Fruit fly (Drosophila melanogaster): ENCODE data around the gene Ets65A.

The Ets65A gene

dm6 chr3L:6054803-6055202, 42.6 kb upstream of the Ets65A start, which contains the start of gene tant (continued):
- TF ChIP-seq crc (GFP tag; optimal IDR thresholded peaks at IDR 0.05) (no peak), Blimp-1 (GFP tag; optimal IDR thresholded peaks at IDR 0.05) (no peak), br (optimal IDR thresholded peaks at IDR 0.05) (no peak), ssp (GFP tag; IDR thresholded peaks at IDR 0.05) (no peak), Ets65A (GFP tag) (peak; percentile 96), Opbp (GFP tag; IDR thresholded peaks at IDR 0.05; ENCODE audit: partially characterized antibody) (peak; percentile 90), CG15011 (GFP tag; optimal IDR thresholded peaks at IDR 0.05) (no peak), twi (tag; optimal IDR thresholded peaks at IDR 0.05) (no peak), NFAT (GFP tag; IDR thresholded peaks at IDR 0.05) (no peak), C15 (GFP tag; IDR thresholded peaks at IDR 0.05) (no peak), CG12071 (GFP tag; optimal IDR thresholded peaks at IDR 0.05) (no peak), CG1647 (GFP tag; optimal IDR thresholded peaks at IDR 0.05) (no peak), CG3995 (GFP tag; optimal IDR thresholded peaks at IDR 0.05) (peak; percentile 94), CG15696 (tag; optimal IDR thresholded peaks at IDR 0.05) (no peak), Nf-YC (tag; optimal IDR thresholded peaks at IDR 0.05) (peak; percentile 95), CG7271 (tag; optimal IDR thresholded peaks at IDR 0.05) (no peak), CG17328 (GFP tag; IDR thresholded peaks at IDR 0.05) (no peak), ATbp (GFP tag; optimal IDR thresholded peaks at IDR 0.05) (no peak), B-H2 (GFP tag; optimal IDR thresholded peaks at IDR 0.05) (no peak), fru (optimal IDR thresholded peaks at IDR 0.05) (no peak), caup (GFP tag; optimal IDR thresholded peaks at IDR 0.05; ENCODE audit: severe bottlenecking) (no peak), kni (GFP tag; optimal IDR thresholded peaks at IDR 0.05) (no peak), CG42726 (GFP tag; IDR thresholded peaks at IDR 0.05; ENCODE audit: partially characterized antibody) (peak; percentile 74; the same call in 1 of the 2 replicates), fd102C (GFP tag; optimal IDR thresholded peaks at IDR 0.05) (no peak), CG6272 (GFP tag; IDR thresholded peaks at IDR 0.05) (no peak), jing (GFP tag; optimal IDR thresholded peaks at IDR 0.05) (no peak), vfl (GFP tag; optimal IDR thresholded peaks at IDR 0.05) (no peak), dm (GFP tag; optimal IDR thresholded peaks at IDR 0.05) (peak; percentile 27), CG13287 (GFP tag; IDR thresholded peaks at IDR 0.05; ENCODE audit: partially characterized antibody) (peak; percentile 92), ab (GFP tag; optimal IDR thresholded peaks at IDR 0.05) (no peak), Hr51 (GFP tag; optimal IDR thresholded peaks at IDR 0.05) (no peak), CG10147 (GFP tag; optimal IDR thresholded peaks at IDR 0.05) (no peak), CTCF (GFP tag; optimal IDR thresholded peaks at IDR 0.05) (peak; percentile 68), CG8478 (optimal IDR thresholded peaks at IDR 0.05) (peak; percentile 96), org-1 (GFP tag; optimal IDR thresholded peaks at IDR 0.05) (no peak), stwl (tag; optimal IDR thresholded peaks at IDR 0.05) (peak; percentile 58), ken (GFP tag; IDR thresholded peaks at IDR 0.05) (no peak), Max (GFP tag; optimal IDR thresholded peaks at IDR 0.05) (peak; percentile 6), inv (GFP tag; IDR thresholded peaks at IDR 0.05; ENCODE audit: partially characterized antibody) (peak; percentile 92), CG8944 (GFP tag; optimal IDR thresholded peaks at IDR 0.05) (no peak), Lhr (GFP tag; optimal IDR thresholded peaks at IDR 0.05) (peak; percentile 74), CG3407 (GFP tag; optimal IDR thresholded peaks at IDR 0.05) (no peak), Med (GFP tag) (peak; percentile 65), gro (GFP tag; optimal IDR thresholded peaks at IDR 0.05) (no peak), CG17385 (GFP tag; optimal IDR thresholded peaks at IDR 0.05) (no peak), CG1529 (GFP tag; optimal IDR thresholded peaks at IDR 0.05) (no peak), CG3065 (GFP tag; optimal IDR thresholded peaks at IDR 0.05) (no peak), CG32767 (GFP tag; IDR thresholded peaks at IDR 0.05) (no peak), p53 (GFP tag; optimal IDR thresholded peaks at IDR 0.05) (peak; percentile 19), CG2116 (GFP tag; optimal IDR thresholded peaks at IDR 0.05) (peak; percentile 94), CG11695 (GFP tag; IDR thresholded peaks at IDR 0.05) (no peak), lilli (GFP tag; optimal IDR thresholded peaks at IDR 0.05) (no peak), crol (GFP tag; IDR thresholded peaks at IDR 0.05) (no peak)
